Worm (Caenorhabditis elegans): ENCODE measurements around the gene drh-1.

The drh-1 gene

ce11 chrIV:6585397-6585921, 27.7 kb downstream of the drh-1 start, which contains the start of the genes F38A5.2 and dnj-11 (continued):
- TF ChIP-seq fkh-8 (tag; optimal IDR thresholded peaks at IDR 0.05) (peak; percentile 81), blmp-1 (tag; optimal IDR thresholded peaks at IDR 0.05) (peak; percentile 72), nhr-12 (tag; optimal IDR thresholded peaks at IDR 0.05) (no peak), C04F5.9 (tag; optimal IDR thresholded peaks at IDR 0.05) (peak; percentile 28), tbx-2 (tag; optimal IDR thresholded peaks at IDR 0.05) (peak; percentile 86), hlh-4 (tag; optimal IDR thresholded peaks at IDR 0.05) (no peak), tlp-1 (tag; optimal IDR thresholded peaks at IDR 0.05) (no peak), lin-15B (tag; optimal IDR thresholded peaks at IDR 0.05) (peak; percentile 91), hpl-2 (GFP tag; optimal IDR thresholded peaks at IDR 0.05) (peak; percentile 62), ztf-4 (tag; optimal IDR thresholded peaks at IDR 0.05) (peak; percentile 29), unc-62 (GFP tag; optimal IDR thresholded peaks at IDR 0.05) (no peak), unc-98 (GFP tag; IDR thresholded peaks at IDR 0.05) (no peak), nhr-11 (tag; optimal IDR thresholded peaks at IDR 0.05) (no peak), efl-3 (GFP tag; optimal IDR thresholded peaks at IDR 0.05) (no peak), elt-3 (tag; optimal IDR thresholded peaks at IDR 0.05) (peak in 2 of 6 experiments; percentile 64 to 89), ets-5 (GFP tag; IDR thresholded peaks at IDR 0.05) (no peak), nhr-85 (tag) (peak; percentile 92), skn-1 (tag; optimal IDR thresholded peaks at IDR 0.05) (peak; percentile 90), ces-1 (GFP tag; optimal IDR thresholded peaks at IDR 0.05) (no peak), ceh-63 (GFP tag; optimal IDR thresholded peaks at IDR 0.05) (no peak), egl-13 (tag; optimal IDR thresholded peaks at IDR 0.05) (peak; percentile 56), zag-1 (tag; optimal IDR thresholded peaks at IDR 0.05) (no peak), nhr-71 (tag; optimal IDR thresholded peaks at IDR 0.05) (peak; percentile 90), grh-1 (GFP tag; IDR thresholded peaks at IDR 0.05) (peak; percentile 74), nhr-47 (tag; optimal IDR thresholded peaks at IDR 0.05) (peak; percentile 88), fkh-10 (GFP tag; optimal IDR thresholded peaks at IDR 0.05) (peak; percentile 65), aly-2 (tag; optimal IDR thresholded peaks at IDR 0.05) (peak; percentile 85), nhr-237 (tag; optimal IDR thresholded peaks at IDR 0.05) (peak; percentile 52), sup-37 (GFP tag; optimal IDR thresholded peaks at IDR 0.05) (peak; percentile 7), nhr-20 (tag; optimal IDR thresholded peaks at IDR 0.05) (peak; percentile 87), zip-4 (GFP tag; optimal IDR thresholded peaks at IDR 0.05) (peak; percentile 58), mdl-1 (tag; optimal IDR thresholded peaks at IDR 0.05) (peak in 1 of 2 experiments; percentile 76), lir-3 (tag; optimal IDR thresholded peaks at IDR 0.05; ENCODE audit: poor library complexity) (peak; percentile 66), unc-86 (tag; optimal IDR thresholded peaks at IDR 0.05) (peak; percentile 80), efl-1 (optimal IDR thresholded peaks at IDR 0.05) (peak; percentile 88 to 90), efl-1 (GFP tag; optimal IDR thresholded peaks at IDR 0.05 in 1 of 2) (peak; percentile 83 to 98), lin-39 (tag; optimal IDR thresholded peaks at IDR 0.05) (peak; percentile 59), mab-9 (GFP tag; IDR thresholded peaks at IDR 0.05) (no peak), nhr-77 (tag; optimal IDR thresholded peaks at IDR 0.05) (peak; percentile 77), fos-1 (tag; optimal IDR thresholded peaks at IDR 0.05) (peak; percentile 62), nhr-28 (tag; optimal IDR thresholded peaks at IDR 0.05) (no peak), ztf-11 (tag; optimal IDR thresholded peaks at IDR 0.05) (peak in 1 of 2 experiments; percentile 48), lin-14 (GFP tag; optimal IDR thresholded peaks at IDR 0.05) (peak; percentile 89), ceh-8 (GFP tag; optimal IDR thresholded peaks at IDR 0.05) (no peak), ceh-88 (GFP tag; IDR thresholded peaks at IDR 0.05) (peak; percentile 52; the same call in 1 of the 2 replicates), pqm-1 (tag; optimal IDR thresholded peaks at IDR 0.05) (no peak), sox-4 (tag; optimal IDR thresholded peaks at IDR 0.05) (peak; percentile 42), vab-15 (tag; optimal IDR thresholded peaks at IDR 0.05) (peak; percentile 55), sptf-1 (tag; optimal IDR thresholded peaks at IDR 0.05) (no peak), ama-1 (optimal IDR thresholded peaks at IDR 0.05) (no peak), nhr-90 (tag; optimal IDR thresholded peaks at IDR 0.05; ENCODE audit: poor library complexity) (peak; percentile 84), ceh-82 (tag; optimal IDR thresholded peaks at IDR 0.05) (peak; percentile 70 to 93 (median 80)), F16B12.6 (tag; optimal IDR thresholded peaks at IDR 0.05) (peak; percentile 60), lin-13 (GFP tag; optimal IDR thresholded peaks at IDR 0.05) (peak; percentile 70)
